Fruit fly (Drosophila melanogaster) whole organism, embryonic: ENCODE measurements around the gene dpp.
A peak's percentile ranks its signal among the peaks of the same experiment; 100 is the strongest.

Experiments
- Aef1 ChIP-seq: fragments of 200-800 bp; sonication (Bioruptor generic); IDR thresholded peaks from 3 replicates; pipeline ENCODE4 v1.3.6; 2022; ENCODE audit warnings: missing biosample characterization, missing genetic modification characterization
- CG10431 ChIP-seq: fragments of 200-800 bp; sonication (Bioruptor generic); optimal IDR thresholded peaks from 3 replicates; lab custom pipeline; 2018; ENCODE audit warnings: missing biosample characterization, mild to moderate bottlenecking, missing genetic modification characterization
- CG11085 ChIP-seq: fragments of 200-800 bp; sonication (Bioruptor generic); IDR thresholded peaks from 2 replicates; pipeline ENCODE4 v1.3.6; 2022; ENCODE audit warnings: missing biosample characterization, missing genetic modification characterization
- CG12659 ChIP-seq: fragments of 200-800 bp; sonication (Bioruptor generic); optimal IDR thresholded peaks from 3 replicates; lab custom pipeline; 2017; ENCODE audit warnings: mild to moderate bottlenecking, missing biosample characterization, missing genetic modification reagents, missing genetic modification characterization
- CG16863 ChIP-seq: fragments of 200-800 bp; sonication (Bioruptor generic); optimal IDR thresholded peaks from 3 replicates; lab custom pipeline; 2016; ENCODE audit warnings: missing biosample characterization, missing genetic modification characterization
- CG17359 ChIP-seq: fragments of 200-800 bp; sonication (Bioruptor generic); optimal IDR thresholded peaks from 3 replicates; lab custom pipeline; 2018; ENCODE audit warnings: missing biosample characterization, mild to moderate bottlenecking, missing genetic modification characterization, moderate library complexity
- CG18764 ChIP-seq: fragments of 200-800 bp; sonication (Bioruptor generic); optimal IDR thresholded peaks from 3 replicates; lab custom pipeline; 2016; ENCODE audit warnings: missing biosample characterization, missing genetic modification characterization
- CG2120 ChIP-seq: fragments of 200-800 bp; sonication (Bioruptor generic); optimal IDR thresholded peaks from 3 replicates; lab custom pipeline; 2016; ENCODE audit warnings: missing biosample characterization, missing genetic modification characterization
- CG33213 ChIP-seq: fragments of 200-800 bp; sonication (Bioruptor generic); optimal IDR thresholded peaks from 3 replicates; lab custom pipeline; 2016; ENCODE audit warnings: missing biosample characterization, missing genetic modification characterization
- CG3838 ChIP-seq: fragments of 200-800 bp; sonication (Bioruptor generic); optimal IDR thresholded peaks from 3 replicates; lab custom pipeline; 2016; ENCODE audit warnings: missing biosample characterization, missing genetic modification characterization
- CG4707 ChIP-seq: fragments of 200-800 bp; sonication (Bioruptor generic); optimal IDR thresholded peaks from 2 replicates; lab custom pipeline; 2018; ENCODE audit warnings: missing biosample characterization, mild to moderate bottlenecking, missing genetic modification characterization, moderate library complexity
- CG4820 ChIP-seq: fragments of 200-800 bp; sonication (Bioruptor generic); optimal IDR thresholded peaks from 3 replicates; lab custom pipeline; 2016; ENCODE audit warnings: missing biosample characterization, missing genetic modification characterization
- CG6254 ChIP-seq: fragments of 200-800 bp; sonication (Bioruptor generic); optimal IDR thresholded peaks from 3 replicates; lab custom pipeline; 2017; ENCODE audit warnings: mild to moderate bottlenecking, missing biosample characterization, missing genetic modification reagents, missing genetic modification characterization
- CG7786 ChIP-seq: fragments of 200-800 bp; sonication (Bioruptor generic); optimal IDR thresholded peaks from 2 replicates; lab custom pipeline; 2016; ENCODE audit warnings: missing biosample characterization, missing genetic modification characterization
- CG7963 ChIP-seq: fragments of 200-800 bp; sonication (Bioruptor generic); IDR thresholded peaks from 3 replicates; pipeline ENCODE4 v1.3.6; 2022; ENCODE audit warnings: missing biosample characterization, missing genetic modification characterization; ENCODE audit not compliant: partially characterized antibody
- CG8290 ChIP-seq, 3 experiments: fragments of 200-800 bp; sonication (Bioruptor generic); optimal IDR thresholded peaks; 2 replicates each; lab custom pipeline; 2016 to 2019; ENCODE audit warnings: missing biosample characterization in 3 of 3, missing genetic modification characterization in 3 of 3, mild to moderate bottlenecking in 2 of 3, moderate library complexity in 1 of 3
- Camta ChIP-seq: fragments of 200-800 bp; sonication (Bioruptor generic); optimal IDR thresholded peaks from 2 replicates; lab custom pipeline; 2016; ENCODE audit warnings: missing biosample characterization, missing genetic modification characterization
- CrebB ChIP-seq: fragments of 200-800 bp; sonication (Bioruptor generic); optimal IDR thresholded peaks from 3 replicates; lab custom pipeline; 2018; ENCODE audit warnings: missing biosample characterization, mild to moderate bottlenecking, missing genetic modification characterization
- D ChIP-seq, 2 experiments: fragments of 200-800 bp in 1 of 2; fragments of >200 bp in 1 of 2; sonication (Bioruptor generic) in 1 of 2; optimal IDR thresholded peaks; 2 replicates in 1 of 2; 3 replicates in 1 of 2; lab custom pipeline; 2017; ENCODE audit warnings: mild to moderate bottlenecking in 1 of 2, missing biosample characterization in 1 of 2, missing genetic modification characterization in 1 of 2, missing genetic modification reagents in 1 of 2
- Dll ChIP-seq: fragments of 200-800 bp; sonication (Bioruptor generic); IDR thresholded peaks from 4 replicates; pipeline ENCODE4 v1.3.6; 2022; ENCODE audit warnings: missing biosample characterization, missing genetic modification characterization; ENCODE audit not compliant: partially characterized antibody
- Eip74EF ChIP-seq, 2 experiments: fragments of 200-800 bp in 1 of 2; fragments of >200 bp in 1 of 2; sonication (Bioruptor generic) in 1 of 2; optimal IDR thresholded peaks; 2 replicates each; lab custom pipeline; 2017 to 2019; ENCODE audit warnings: missing biosample characterization in 2 of 2, missing genetic modification characterization in 2 of 2, mild to moderate bottlenecking in 1 of 2, moderate library complexity in 1 of 2
- Hey ChIP-seq: fragments of 200-800 bp; sonication (Bioruptor generic); optimal IDR thresholded peaks from 3 replicates; lab custom pipeline; 2018; ENCODE audit warnings: missing biosample characterization, mild to moderate bottlenecking, missing genetic modification characterization
- Kr ChIP-seq: fragments of 200-800 bp; sonication (Bioruptor generic); optimal IDR thresholded peaks from 2 replicates; lab custom pipeline; 2017; ENCODE audit warnings: missing biosample characterization, mild to moderate bottlenecking, missing genetic modification characterization
- Lim3 ChIP-seq: fragments of 200-800 bp; sonication (Bioruptor generic); IDR thresholded peaks from 2 replicates; pipeline ENCODE4 v1.3.6; 2022; ENCODE audit warnings: missing biosample characterization, missing genetic modification characterization
- Mad ChIP-seq: fragments of 200-800 bp; sonication (Bioruptor generic); optimal IDR thresholded peaks from 2 replicates; lab custom pipeline; 2016; ENCODE audit warnings: missing biosample characterization, missing genetic modification characterization
- Max ChIP-seq: fragments of 200-800 bp; sonication (Bioruptor generic); optimal IDR thresholded peaks from 2 replicates; lab custom pipeline; 2016; ENCODE audit warnings: missing biosample characterization, mild to moderate bottlenecking, missing genetic modification characterization
- Nf-YC ChIP-seq: fragments of 200-800 bp; optimal IDR thresholded peaks from 3 replicates; lab custom pipeline; 2019; ENCODE audit warnings: missing biosample characterization, mild to moderate bottlenecking, missing genetic modification characterization, moderate library complexity
- YL-1 ChIP-seq: fragments of 200-800 bp; sonication (Bioruptor generic); optimal IDR thresholded peaks from 3 replicates; lab custom pipeline; 2017; ENCODE audit warnings: missing biosample characterization, mild to moderate bottlenecking, missing genetic modification characterization
- ab ChIP-seq: fragments of 200-800 bp; sonication (Bioruptor generic); optimal IDR thresholded peaks from 2 replicates; lab custom pipeline; 2016; ENCODE audit warnings: missing biosample characterization, missing genetic modification characterization
- az2 ChIP-seq: fragments of 200-800 bp; sonication (Bioruptor generic); optimal IDR thresholded peaks from 3 replicates; lab custom pipeline; 2016; ENCODE audit warnings: missing biosample characterization, missing genetic modification characterization
- bowl ChIP-seq: fragments of 200-800 bp; sonication (Bioruptor generic); IDR thresholded peaks from 2 replicates; pipeline ENCODE4 v1.3.6; 2022; ENCODE audit warnings: missing biosample characterization, missing genetic modification characterization
- dati ChIP-seq: fragments of 200-800 bp; sonication (Bioruptor generic); IDR thresholded peaks from 2 replicates; pipeline ENCODE4 v1.3.6; 2022; ENCODE audit warnings: missing biosample characterization, missing genetic modification characterization
- dysf ChIP-seq: fragments of 200-800 bp; sonication (Bioruptor generic); IDR thresholded peaks from 3 replicates; pipeline ENCODE4 v1.3.6; 2022; ENCODE audit warnings: missing biosample characterization, missing genetic modification characterization
- ewg ChIP-seq: fragments of 200-800 bp; sonication (Bioruptor generic); optimal IDR thresholded peaks from 3 replicates; lab custom pipeline; 2017; ENCODE audit warnings: mild to moderate bottlenecking, missing biosample characterization, missing genetic modification reagents, missing genetic modification characterization
- eyg ChIP-seq: fragments of 200-800 bp; sonication (Bioruptor generic); optimal IDR thresholded peaks from 3 replicates; lab custom pipeline; 2016; ENCODE audit warnings: missing biosample characterization, missing genetic modification characterization
- fd96Cb ChIP-seq: fragments of 200-800 bp; sonication (Bioruptor generic); optimal IDR thresholded peaks from 2 replicates; lab custom pipeline; 2018; ENCODE audit warnings: missing biosample characterization, mild to moderate bottlenecking, missing genetic modification characterization, moderate library complexity
- ken ChIP-seq: fragments of 200-800 bp; sonication (Bioruptor generic); IDR thresholded peaks from 3 replicates; pipeline ENCODE4 v1.3.6; 2022; ENCODE audit warnings: missing biosample characterization, missing genetic modification characterization
- maf-S ChIP-seq: fragments of 200-800 bp; sonication (Bioruptor generic); optimal IDR thresholded peaks from 2 replicates; lab custom pipeline; 2016; ENCODE audit warnings: missing biosample characterization, missing genetic modification characterization
- mld ChIP-seq: fragments of 200-800 bp; sonication (Bioruptor generic); IDR thresholded peaks from 3 replicates; pipeline ENCODE4 v1.3.6; 2022; ENCODE audit warnings: missing biosample characterization, missing genetic modification characterization; ENCODE audit not compliant: partially characterized antibody
- prd ChIP-seq, 3 experiments: fragments of >200 bp in 2 of 3; fragments of 200-800 bp in 1 of 3; sonication (Bioruptor generic) in 1 of 3; optimal IDR thresholded peaks in 2 of 3; IDR thresholded peaks in 1 of 3; 2 replicates in 2 of 3; 3 replicates in 1 of 3; pipeline versions ENCODE4 v1.3.6 to Lab custom; 2017 to 2022; ENCODE audit warnings: missing biosample characterization in 1 of 3, missing genetic modification characterization in 1 of 3
- scrt ChIP-seq: fragments of 200-800 bp; sonication (Bioruptor generic); optimal IDR thresholded peaks from 2 replicates; lab custom pipeline; 2018; ENCODE audit warnings: missing biosample characterization, mild to moderate bottlenecking, missing genetic modification characterization, moderate library complexity
- slp2 ChIP-seq: fragments of 200-800 bp; sonication (Bioruptor generic); optimal IDR thresholded peaks from 2 replicates; lab custom pipeline; 2016; ENCODE audit warnings: missing biosample characterization, missing genetic modification characterization
- stwl ChIP-seq: fragments of 200-800 bp; sonication (Bioruptor generic); optimal IDR thresholded peaks from 3 replicates; lab custom pipeline; 2018; ENCODE audit warnings: missing biosample characterization, mild to moderate bottlenecking, missing genetic modification characterization, moderate library complexity
- tgo ChIP-seq: fragments of 200-800 bp; sonication (Bioruptor generic); IDR thresholded peaks from 3 replicates; pipeline ENCODE4 v1.3.6; 2022; ENCODE audit warnings: missing biosample characterization, missing genetic modification characterization
- tio ChIP-seq: fragments of 200-800 bp; sonication (Bioruptor generic); optimal IDR thresholded peaks from 2 replicates; lab custom pipeline; 2017; ENCODE audit warnings: missing biosample characterization, missing genetic modification characterization, inconsistent platforms
- vnd ChIP-seq: fragments of 200-800 bp; sonication (Bioruptor generic); IDR thresholded peaks from 3 replicates; pipeline ENCODE4 v1.3.6; 2022; ENCODE audit warnings: missing biosample characterization, missing genetic modification characterization; ENCODE audit not compliant: partially characterized antibody
- z ChIP-seq: fragments of 200-800 bp; sonication (Bioruptor generic); IDR thresholded peaks from 3 replicates; pipeline ENCODE4 v1.3.6; 2022; ENCODE audit warnings: missing biosample characterization, missing genetic modification characterization
- zfh1 ChIP-seq: fragments of 200-800 bp; sonication (Bioruptor generic); IDR thresholded peaks from 3 replicates; pipeline ENCODE4 v1.3.6; 2022; ENCODE audit warnings: missing biosample characterization, missing genetic modification characterization

Gene dpp

dm6 chr2L:2433494-2434054 is 5.4 kb downstream of the dpp start (continued):
- TF ChIP-seq CG3838 (GFP tag; lab: Kevin White, UChicago) = no peak
- TF ChIP-seq CG6254 = peak; percentile 53
- peak; percentile 90 for TF ChIP-seq CG17359
- TF ChIP-seq vnd = no peak
- peak; percentile 24 for TF ChIP-seq ab
- peak; percentile 71 for TF ChIP-seq Mad (GFP tag; lab: Kevin White, UChicago)
- TF ChIP-seq CG10431 (GFP tag; lab: Kevin White, UChicago) = peak; percentile 50
- TF ChIP-seq CG33213 = peak; percentile 79
- TF ChIP-seq CrebB (tag; lab: Kevin White, UChicago) = peak; percentile 69
- peak; percentile 51 for TF ChIP-seq CG8290 (GFP tag; optimal IDR thresholded peaks at IDR 0.05; lab: Kevin White, UChicago)
- peak in 1 of 2 experiments; percentile 85 for TF ChIP-seq CG8290 (tag; optimal IDR thresholded peaks at IDR 0.05; lab: Kevin White, UChicago)
- peak; percentile 58 for TF ChIP-seq CG18764 (GFP tag; lab: Kevin White, UChicago)
- peak; percentile 30 for TF ChIP-seq CG2120 (GFP tag; lab: Kevin White, UChicago)
- TF ChIP-seq Lim3 (GFP tag; lab: Robert Waterston, UW) = peak; percentile 58
- peak; percentile 92 for TF ChIP-seq ken (GFP tag; lab: Robert Waterston, UW)
- TF ChIP-seq eyg (GFP tag; lab: Kevin White, UChicago) = peak; percentile 67
- peak; percentile 78 for TF ChIP-seq slp2
- TF ChIP-seq D (optimal IDR thresholded peaks at IDR 0.05; lab: Kevin White, UChicago) = no peak
- peak; percentile 73 for TF ChIP-seq D (GFP tag; optimal IDR thresholded peaks at IDR 0.05; lab: Kevin White, UChicago)
- TF ChIP-seq CG12659 (GFP tag; lab: Kevin White, UChicago) = peak; percentile 76
- no peak for TF ChIP-seq mld (GFP tag; lab: Robert Waterston, UW)
- TF ChIP-seq bowl (GFP tag; lab: Robert Waterston, UW) = peak; percentile 70
- no peak for TF ChIP-seq stwl (tag; lab: Kevin White, UChicago)
- peak in 1 of 2 experiments; percentile 83 for TF ChIP-seq Eip74EF (GFP tag; optimal IDR thresholded peaks at IDR 0.05; lab: Kevin White, UChicago)
- TF ChIP-seq CG16863 (GFP tag; lab: Kevin White, UChicago) = peak; percentile 86
- TF ChIP-seq ewg (GFP tag; lab: Kevin White, UChicago) = peak; percentile 83
- TF ChIP-seq Aef1 = peak; percentile 93
- TF ChIP-seq scrt (GFP tag; lab: Kevin White, UChicago) = peak; percentile 48
- peak; percentile 76 for TF ChIP-seq maf-S (GFP tag; lab: Kevin White, UChicago)
- peak; percentile 89 for TF ChIP-seq tgo (GFP tag; lab: Robert Waterston, UW)
- TF ChIP-seq CG11085 (GFP tag; lab: Robert Waterston, UW) = peak; percentile 40; the same call in 1 of the 2 replicates
- TF ChIP-seq YL-1 (GFP tag; lab: Kevin White, UChicago) = peak; percentile 26
- TF ChIP-seq zfh1 (GFP tag; lab: Robert Waterston, UW) = peak; percentile 93
- TF ChIP-seq Dll (GFP tag; lab: Robert Waterston, UW) = no peak
- peak; percentile 90 for TF ChIP-seq dysf (GFP tag; lab: Robert Waterston, UW)
- peak; percentile 75 for TF ChIP-seq dati (GFP tag; lab: Robert Waterston, UW)
- peak; percentile 67 for TF ChIP-seq tio (GFP tag; lab: Kevin White, UChicago)
- no peak for TF ChIP-seq z (GFP tag; lab: Robert Waterston, UW)
- TF ChIP-seq Max (GFP tag; lab: Kevin White, UChicago) = peak; percentile 61
- no peak for TF ChIP-seq Hey (tag; lab: Kevin White, UChicago)
- TF ChIP-seq az2 = peak; percentile 87
- peak; percentile 83 for TF ChIP-seq fd96Cb (tag; lab: Kevin White, UChicago)
- TF ChIP-seq CG4707 (GFP tag; lab: Kevin White, UChicago) = peak; percentile 80
- TF ChIP-seq prd (optimal IDR thresholded peaks at IDR 0.05; lab: Kevin White, UChicago) = no peak
- peak; percentile 89 for TF ChIP-seq prd (GFP tag; IDR thresholded peaks at IDR 0.05; lab: Robert Waterston, UW)
- TF ChIP-seq CG7963 (GFP tag; lab: Robert Waterston, UW) = no peak
- TF ChIP-seq Kr (GFP tag; lab: Kevin White, UChicago) = no peak
- peak; percentile 84 for TF ChIP-seq CG4820
- peak; percentile 29 for TF ChIP-seq Nf-YC (tag; lab: Kevin White, UChicago)
- TF ChIP-seq CG7786 (GFP tag; lab: Kevin White, UChicago) = peak; percentile 58
- peak; percentile 89 for TF ChIP-seq Camta (GFP tag; lab: Kevin White, UChicago)
